Worm (Caenorhabditis elegans) whole organism, L4 larva: ENCODE results near the gene srt-13.

ENCODE experiments used
- F10B5.3 ChIP-seq: sonication (generic microtip); optimal IDR thresholded peaks from 2 replicates; lab custom pipeline; 2016; ENCODE audit warnings: mild to moderate bottlenecking, missing genetic modification characterization, missing compliant biosample characterization
- duxl-1 ChIP-seq: sonication (generic microtip); optimal IDR thresholded peaks from 2 replicates; lab custom pipeline; 2016; ENCODE audit warnings: mild to moderate bottlenecking, missing genetic modification characterization, moderate library complexity, missing compliant biosample characterization; ENCODE audit not compliant: poor library complexity
- fos-1 ChIP-seq: fragments of 150-350 bp; optimal IDR thresholded peaks from 2 replicates; lab custom pipeline; 2014; ENCODE audit warnings: missing biosample characterization, missing genetic modification characterization
- hlh-30 ChIP-seq: sonication (generic microtip); optimal IDR thresholded peaks from 2 replicates; lab custom pipeline; 2017; ENCODE audit warnings: antibody characterized with exemption, mild to moderate bottlenecking, missing genetic modification characterization, missing compliant biosample characterization; ENCODE audit not compliant: insufficient read depth
- lin-13 ChIP-seq: fragments of 150-350 bp; optimal IDR thresholded peaks from 2 replicates; lab custom pipeline; 2014; ENCODE audit warnings: missing biosample characterization, missing genetic modification reagents, missing genetic modification characterization
- nhr-77 ChIP-seq: fragments of 150-350 bp; optimal IDR thresholded peaks from 2 replicates; lab custom pipeline; 2014; ENCODE audit warnings: missing biosample characterization, missing genetic modification characterization
- pqm-1 ChIP-seq: sonication (generic microtip); optimal IDR thresholded peaks from 2 replicates; lab custom pipeline; 2017; ENCODE audit warnings: missing biosample characterization, missing genetic modification characterization
- snpc-1.2 ChIP-seq: fragments of 200-800 bp; sonication (Bioruptor generic); IDR thresholded peaks from 2 replicates; pipeline ENCODE4 v1.3.6; 2022; ENCODE audit warnings: missing genetic modification reagents, missing genetic modification characterization, missing compliant biosample characterization
- zag-1 ChIP-seq: fragments of 150-350 bp; optimal IDR thresholded peaks from 2 replicates; lab custom pipeline; 2014; ENCODE audit warnings: missing biosample characterization, missing genetic modification characterization

DNA sequence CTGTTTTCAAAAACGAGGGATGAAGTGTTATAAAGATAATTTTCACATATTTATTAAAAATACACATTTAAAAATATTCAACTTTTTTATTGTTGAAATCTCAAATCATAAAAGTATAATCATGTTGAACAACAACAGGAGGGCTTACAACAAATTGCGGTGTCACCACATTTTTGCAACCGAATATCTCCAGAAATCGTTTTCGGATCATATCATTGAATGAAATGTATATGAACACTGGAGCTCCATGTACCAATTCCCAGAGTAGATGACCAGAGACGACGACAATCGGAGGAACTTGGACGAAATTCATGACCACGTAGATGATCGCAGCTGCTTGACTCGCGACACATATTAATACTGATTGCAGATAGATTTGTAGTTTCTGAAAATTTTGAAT lies 11.4 kb upstream of the srt-13 start:
- TF ChIP-seq fos-1 (tag; lab: Kevin White, UChicago) (no peak), snpc-1.2 (GFP tag; lab: Robert Waterston, UW) (no peak), duxl-1 (tag; lab: Kevin White, UChicago) (no peak), lin-13 (GFP tag; lab: Kevin White, UChicago) (no peak), hlh-30 (tag; lab: Kevin White, UChicago) (no peak), nhr-77 (no peak), pqm-1 (no peak), zag-1 (no peak), F10B5.3 (tag; lab: Kevin White, UChicago) (no peak)
